Worm (Caenorhabditis elegans) whole organism, L1 larva: ENCODE results near the gene srw-39.
A peak's percentile ranks its signal among the peaks of the same experiment; 100 is the strongest.

Source experiments
- F16B12.6 ChIP-seq: fragments of 150-350 bp; optimal IDR thresholded peaks from 2 replicates; lab custom pipeline; 2014; ENCODE audit warnings: missing biosample characterization, missing genetic modification characterization
- Y116A8C.19 ChIP-seq: sonication (generic microtip); optimal IDR thresholded peaks from 2 replicates; lab custom pipeline; 2016; ENCODE audit warnings: missing compliant biosample characterization, missing genetic modification characterization, borderline replicate concordance
- aha-1 ChIP-seq: fragments of 150-350 bp; optimal IDR thresholded peaks from 2 replicates; lab custom pipeline; 2014; ENCODE audit warnings: missing biosample characterization, missing genetic modification characterization
- alr-1 ChIP-seq: fragments of 200-800 bp; sonication (Bioruptor generic); optimal IDR thresholded peaks from 2 replicates; lab custom pipeline; 2018; ENCODE audit warnings: borderline replicate concordance, mild to moderate bottlenecking, missing genetic modification characterization, missing compliant biosample characterization
- aly-2 ChIP-seq: fragments of 150-350 bp; optimal IDR thresholded peaks from 2 replicates; lab custom pipeline; 2014; ENCODE audit warnings: missing biosample characterization, missing genetic modification characterization
- ama-1 ChIP-seq: fragments of 150-350 bp; optimal IDR thresholded peaks from 2 replicates; lab custom pipeline; 2014
- ceh-63 ChIP-seq: fragments of 200-800 bp; sonication (Bioruptor generic); optimal IDR thresholded peaks from 2 replicates; lab custom pipeline; 2018; ENCODE audit warnings: mild to moderate bottlenecking, missing genetic modification characterization, missing compliant biosample characterization
- ceh-8 ChIP-seq: fragments of 200-800 bp; sonication (Bioruptor generic); optimal IDR thresholded peaks from 2 replicates; lab custom pipeline; 2018; ENCODE audit warnings: mild to moderate bottlenecking, missing genetic modification characterization, moderate library complexity, missing compliant biosample characterization
- ceh-82 ChIP-seq, 3 experiments: fragments of 150-350 bp in 1 of 3; sonication (generic microtip) in 2 of 3; optimal IDR thresholded peaks; 2 replicates each; lab custom pipeline; 2014 to 2017; ENCODE audit warnings: missing biosample characterization in 3 of 3, missing genetic modification characterization in 3 of 3
- ceh-90 ChIP-seq: sonication (generic microtip); optimal IDR thresholded peaks from 2 replicates; lab custom pipeline; 2016; ENCODE audit warnings: missing genetic modification characterization, missing compliant biosample characterization
- dsc-1 ChIP-seq: sonication (generic microtip); optimal IDR thresholded peaks from 2 replicates; lab custom pipeline; 2016; ENCODE audit warnings: mild to moderate bottlenecking, missing genetic modification characterization, missing compliant biosample characterization
- efl-1 ChIP-seq, 4 experiments: fragments of 150-350 bp; optimal IDR thresholded peaks in 3 of 4; peaks in 1 of 4; 1 replicate in 1 of 4; 2 replicates in 3 of 4; lab custom pipeline; 2014; ENCODE audit warnings: missing biosample characterization in 2 of 4, missing genetic modification characterization in 2 of 4, missing genetic modification reagents in 2 of 4
- efl-3 ChIP-seq: fragments of 200-800 bp; sonication (Bioruptor generic); optimal IDR thresholded peaks from 2 replicates; lab custom pipeline; 2018; ENCODE audit warnings: mild to moderate bottlenecking, missing genetic modification characterization, missing compliant biosample characterization
- egl-13 ChIP-seq: sonication (generic microtip); optimal IDR thresholded peaks from 2 replicates; lab custom pipeline; 2016; ENCODE audit warnings: missing genotype, missing genetic modification reagents, missing genetic modification characterization, missing compliant biosample characterization
- egl-27 ChIP-seq, 2 experiments: fragments of 150-350 bp in 1 of 2; sonication (generic microtip); optimal IDR thresholded peaks; 3 replicates each; lab custom pipeline; 2017 to 2018; ENCODE audit warnings: missing biosample characterization in 2 of 2, missing genetic modification characterization in 2 of 2, missing genetic modification reagents in 2 of 2
- elt-2 ChIP-seq: sonication (generic microtip); optimal IDR thresholded peaks from 2 replicates; lab custom pipeline; 2016; ENCODE audit warnings: missing genetic modification characterization, mild to moderate bottlenecking, inconsistent platforms, missing compliant biosample characterization, missing genetic modification reagents
- grh-1 ChIP-seq: fragments of 200-800 bp; sonication (Bioruptor generic); IDR thresholded peaks from 2 replicates; pipeline ENCODE4 v1.3.6; 2022; ENCODE audit warnings: missing genetic modification reagents, missing genetic modification characterization, missing compliant biosample characterization
- hpl-2 ChIP-seq: fragments of 150-350 bp; optimal IDR thresholded peaks from 2 replicates; lab custom pipeline; 2014; ENCODE audit warnings: missing biosample characterization, missing genetic modification reagents, missing genetic modification characterization
- jun-1 ChIP-seq: fragments of 150-350 bp; optimal IDR thresholded peaks from 2 replicates; lab custom pipeline; 2014; ENCODE audit warnings: missing biosample characterization, missing genetic modification reagents, missing genetic modification characterization
- lin-13 ChIP-seq: fragments of 150-350 bp; optimal IDR thresholded peaks from 2 replicates; lab custom pipeline; 2014; ENCODE audit warnings: missing biosample characterization, missing genetic modification reagents, missing genetic modification characterization
- lin-14 ChIP-seq: fragments of 200-800 bp; sonication (Bioruptor generic); optimal IDR thresholded peaks from 2 replicates; lab custom pipeline; 2018; ENCODE audit warnings: mild to moderate bottlenecking, missing genetic modification characterization, moderate library complexity, missing compliant biosample characterization
- lin-35 ChIP-seq, 2 experiments: fragments of 150-350 bp; optimal IDR thresholded peaks; 2 replicates each; lab custom pipeline; 2014; ENCODE audit warnings: missing biosample characterization in 2 of 2, missing genetic modification characterization in 2 of 2, missing genetic modification reagents in 2 of 2
- mab-9 ChIP-seq: fragments of 200-800 bp; sonication (Bioruptor generic); IDR thresholded peaks from 2 replicates; pipeline ENCODE4 v1.3.6; 2022; ENCODE audit warnings: missing genetic modification reagents, missing genetic modification characterization, missing compliant biosample characterization
- mef-2 ChIP-seq: fragments of 150-350 bp; optimal IDR thresholded peaks from 2 replicates; lab custom pipeline; 2014; ENCODE audit warnings: missing biosample characterization, missing genetic modification characterization
- mep-1 ChIP-seq: fragments of 150-350 bp; optimal IDR thresholded peaks from 2 replicates; lab custom pipeline; 2014; ENCODE audit warnings: missing biosample characterization, missing genetic modification characterization
- nhr-12 ChIP-seq: sonication (generic microtip); optimal IDR thresholded peaks from 2 replicates; lab custom pipeline; 2017; ENCODE audit warnings: missing biosample characterization, missing genetic modification characterization
- nhr-19 ChIP-seq: fragments of 200-800 bp; sonication (Bioruptor generic); conservative IDR thresholded peaks from 2 replicates; pipeline ENCODE4 v1.3.6; 2022; ENCODE audit warnings: missing genetic modification characterization, missing compliant biosample characterization
- nhr-237 ChIP-seq: fragments of 150-350 bp; optimal IDR thresholded peaks from 2 replicates; lab custom pipeline; 2014; ENCODE audit warnings: missing biosample characterization, missing genetic modification characterization
- nhr-28 ChIP-seq: fragments of 150-350 bp; optimal IDR thresholded peaks from 2 replicates; lab custom pipeline; 2014; ENCODE audit warnings: missing biosample characterization, missing genetic modification characterization
- nhr-71 ChIP-seq: sonication (generic microtip); optimal IDR thresholded peaks from 2 replicates; lab custom pipeline; 2016; ENCODE audit warnings: mild to moderate bottlenecking, missing genetic modification characterization, moderate library complexity, missing compliant biosample characterization
- pag-3 ChIP-seq: sonication (generic microtip); optimal IDR thresholded peaks from 2 replicates; lab custom pipeline; 2017; ENCODE audit warnings: missing genetic modification characterization, mild to moderate bottlenecking, missing compliant biosample characterization, antibody characterized with exemption, borderline replicate concordance; ENCODE audit not compliant: insufficient read depth
- skn-1 ChIP-seq: fragments of 150-350 bp; optimal IDR thresholded peaks from 2 replicates; lab custom pipeline; 2014; ENCODE audit warnings: missing biosample characterization, missing genetic modification characterization
- sox-4 ChIP-seq: sonication (generic microtip); optimal IDR thresholded peaks from 2 replicates; lab custom pipeline; 2016; ENCODE audit warnings: missing genetic modification characterization, missing compliant biosample characterization
- tlp-1 ChIP-seq: fragments of 150-350 bp; optimal IDR thresholded peaks from 2 replicates; lab custom pipeline; 2014; ENCODE audit warnings: missing biosample characterization, missing genetic modification characterization
- unc-30 ChIP-seq: sonication (generic microtip); optimal IDR thresholded peaks from 2 replicates; lab custom pipeline; 2017; ENCODE audit warnings: missing biosample characterization, missing genetic modification characterization
- unc-62 ChIP-seq: fragments of 150-350 bp; optimal IDR thresholded peaks from 2 replicates; lab custom pipeline; 2014; ENCODE audit warnings: missing biosample characterization, missing genetic modification reagents, missing genetic modification characterization
- unc-98 ChIP-seq: fragments of 200-800 bp; sonication (Bioruptor generic); IDR thresholded peaks from 2 replicates; pipeline ENCODE4 v1.3.6; 2022; ENCODE audit warnings: missing genetic modification characterization, missing compliant biosample characterization
- vab-15 ChIP-seq: sonication (generic microtip); optimal IDR thresholded peaks from 2 replicates; lab custom pipeline; 2017; ENCODE audit warnings: missing genotype, mild to moderate bottlenecking, missing genetic modification characterization, missing compliant biosample characterization

The srw-39 gene

DNA sequence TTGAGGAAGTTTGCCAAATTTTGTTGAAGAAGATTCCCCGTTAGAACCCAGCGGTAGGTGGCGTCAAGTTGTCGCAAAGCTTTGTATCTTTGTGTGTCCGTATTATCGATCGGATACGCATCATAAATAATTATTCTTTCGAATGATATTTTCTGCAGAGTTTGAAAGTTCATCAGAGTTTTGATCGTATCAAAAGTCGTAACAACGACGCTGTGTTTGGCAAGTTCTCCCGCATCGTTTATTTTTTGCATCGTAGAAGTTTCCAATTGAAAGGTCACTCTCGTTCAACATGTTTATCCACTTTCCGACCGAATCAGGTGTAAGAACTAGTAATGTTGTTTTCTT is 8.8 kb downstream of the srw-39 start:
- TF ChIP-seq jun-1 (no peak), skn-1 (tag; lab: Kevin White, UChicago) (no peak), lin-13 (GFP tag; lab: Kevin White, UChicago) (no peak), nhr-28 (tag; lab: Kevin White, UChicago) (no peak), mab-9 (GFP tag; lab: Robert Waterston, UW) (no peak)
- TF ChIP-seq, all 84 proteins: peak for 0

DNA sequence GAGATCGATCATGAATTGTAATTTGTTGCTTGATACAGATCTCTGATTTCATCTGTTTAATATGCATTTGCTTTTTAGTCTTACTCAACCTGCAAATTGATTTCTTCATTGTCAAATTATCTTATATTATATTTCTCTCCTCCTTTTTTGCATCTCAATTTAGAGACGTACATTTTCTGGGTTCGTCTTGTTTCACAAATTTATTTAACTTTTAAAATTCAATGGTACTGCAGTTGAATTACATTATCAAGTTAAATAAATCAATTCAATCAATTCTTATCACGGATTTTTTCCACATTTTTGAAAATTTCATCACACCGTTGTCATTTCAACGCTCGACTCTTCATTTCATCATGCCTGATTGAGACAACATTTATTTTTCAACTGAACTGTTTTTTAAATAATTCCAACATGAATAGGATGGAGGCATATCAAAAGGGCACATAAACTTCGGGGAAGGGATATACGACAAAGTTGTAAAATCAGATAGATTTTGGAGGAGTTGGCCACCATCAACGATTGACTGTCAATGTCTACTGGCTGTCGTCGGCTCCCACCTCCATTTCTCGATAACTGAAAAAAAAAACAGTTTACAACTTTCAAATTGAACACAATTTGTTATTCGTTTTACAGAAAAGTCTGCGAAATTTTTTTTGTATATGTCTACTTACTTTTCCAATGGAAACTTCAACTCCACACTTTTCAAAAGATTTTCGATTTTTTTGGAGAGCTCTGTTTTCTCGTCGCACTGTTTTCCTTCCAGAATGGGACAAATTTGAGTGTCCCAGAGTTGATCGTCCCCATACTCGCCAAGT is 9.3 kb downstream of the srw-39 start:
- TF ChIP-seq nhr-28 (tag; lab: Kevin White, UChicago) (no peak), lin-35 (GFP tag; optimal IDR thresholded peaks at IDR 0.05; lab: Kevin White, UChicago) (peak in 1 of 2 experiments; percentile 60), unc-98 (GFP tag; lab: Robert Waterston, UW) (no peak), grh-1 (GFP tag; lab: Robert Waterston, UW) (no peak), Y116A8C.19 (tag; lab: Kevin White, UChicago) (no peak), sox-4 (tag; lab: Kevin White, UChicago) (no peak), dsc-1 (tag; lab: Kevin White, UChicago) (no peak), hpl-2 (GFP tag; lab: Kevin White, UChicago) (peak; percentile 51), aly-2 (tag; lab: Kevin White, UChicago) (no peak), unc-62 (GFP tag; lab: Kevin White, UChicago) (no peak), aha-1 (no peak), alr-1 (no peak), nhr-19 (GFP tag; lab: Robert Waterston, UW) (no peak), mef-2 (tag; lab: Kevin White, UChicago) (no peak), tlp-1 (tag; lab: Kevin White, UChicago) (no peak), pag-3 (tag; lab: Kevin White, UChicago) (no peak), vab-15 (no peak), nhr-71 (peak; percentile 9), ceh-82 (tag; optimal IDR thresholded peaks at IDR 0.05; lab: Kevin White, UChicago) (no peak), ceh-90 (no peak), lin-14 (GFP tag; lab: Kevin White, UChicago) (no peak), F16B12.6 (tag; lab: Kevin White, UChicago) (no peak), ama-1 (peak; percentile 63), ceh-63 (GFP tag; lab: Kevin White, UChicago) (no peak), elt-2 (peak; percentile 73), ceh-8 (GFP tag; lab: Kevin White, UChicago) (no peak), efl-1 (optimal IDR thresholded peaks at IDR 0.05; lab: Kevin White, UChicago) (no peak), efl-1 (GFP tag; optimal IDR thresholded peaks at IDR 0.05 in 1 of 2; lab: Kevin White, UChicago) (peak in 1 of 2 experiments; percentile 59), mab-9 (GFP tag; lab: Robert Waterston, UW) (no peak), nhr-12 (tag; lab: Kevin White, UChicago) (no peak), efl-3 (GFP tag; lab: Kevin White, UChicago) (no peak), egl-13 (no peak)

DNA sequence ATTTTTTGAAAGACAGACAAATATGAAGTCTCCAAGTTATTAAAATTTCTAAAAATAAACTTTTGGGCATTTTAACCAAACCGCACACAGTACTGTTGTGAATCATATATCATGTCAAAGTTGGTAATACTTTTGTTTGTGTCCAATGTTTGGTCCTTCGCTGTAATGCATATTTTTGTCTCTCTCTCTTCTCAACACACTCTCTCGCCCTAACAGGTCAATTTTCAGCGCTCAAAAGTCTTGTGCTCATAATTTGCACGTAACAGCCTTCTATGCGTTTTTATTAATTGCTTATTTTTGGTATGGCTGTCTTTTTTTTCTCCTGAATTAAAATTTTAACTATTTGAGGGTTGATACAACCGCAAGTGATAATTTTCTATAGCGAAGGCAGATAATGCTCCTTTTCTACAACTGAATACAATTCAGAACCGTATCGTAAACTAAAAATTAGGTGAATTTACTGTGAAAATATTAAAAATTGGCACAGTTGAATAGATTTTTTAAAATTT is 10.0 kb downstream of the srw-39 start:
- TF ChIP-seq nhr-237 (tag; lab: Kevin White, UChicago), result no peak
- TF ChIP-seq mep-1, result no peak
- no peak for TF ChIP-seq egl-27 (tag; optimal IDR thresholded peaks at IDR 0.05; lab: Kevin White, UChicago)
- TF ChIP-seq unc-30, result no peak
